Worm (Caenorhabditis elegans) whole organism, late embryonic: Measurements from ENCODE around the gene F21D9.1.

Experiments
- ama-1 ChIP-seq: fragments of 150-350 bp; optimal IDR thresholded peaks from 2 replicates; lab custom pipeline; 2014
- dmd-4 ChIP-seq: sonication (generic microtip); optimal IDR thresholded peaks from 2 replicates; lab custom pipeline; 2016; ENCODE audit warnings: borderline replicate concordance, missing genetic modification characterization, missing compliant biosample characterization
- fkh-10 ChIP-seq: fragments of 150-350 bp; optimal IDR thresholded peaks from 2 replicates; lab custom pipeline; 2014; ENCODE audit warnings: missing biosample characterization, missing genetic modification reagents, missing genetic modification characterization
- pqm-1 ChIP-seq: sonication (generic microtip); optimal IDR thresholded peaks from 2 replicates; lab custom pipeline; 2016; ENCODE audit warnings: missing genetic modification characterization, missing compliant biosample characterization
- pros-1 ChIP-seq: fragments of 150-350 bp; optimal IDR thresholded peaks from 2 replicates; lab custom pipeline; 2014; ENCODE audit warnings: missing biosample characterization, missing genetic modification reagents, missing genetic modification characterization
- sox-2 ChIP-seq: fragments of 200-800 bp; sonication (Bioruptor generic); IDR thresholded peaks from 2 replicates; pipeline ENCODE4 v1.3.6; 2022; ENCODE audit warnings: missing genetic modification reagents, missing genetic modification characterization, missing compliant biosample characterization

DNA sequence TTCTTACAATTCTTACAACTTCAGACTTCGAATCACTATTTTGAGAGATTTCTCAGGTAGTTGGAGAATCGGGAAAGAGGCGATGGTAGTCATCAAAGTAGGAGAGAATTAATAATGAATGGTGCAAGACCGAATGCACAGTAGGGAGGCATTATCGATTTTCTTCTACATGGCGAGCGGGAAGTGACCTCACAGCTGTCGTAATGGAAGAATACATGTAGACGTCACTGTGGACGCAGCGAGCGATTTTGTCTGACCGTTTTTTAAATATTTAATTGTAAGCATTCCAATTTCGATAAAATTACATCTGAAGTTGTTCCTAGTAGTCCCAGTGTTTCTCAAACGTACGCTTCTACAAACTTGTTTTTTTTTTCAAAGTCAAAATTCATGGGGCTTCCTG, 45.3 kb downstream of the F21D9.1 start, which contains the start of gene F55C9.11:
- TF ChIP-seq sox-2 (GFP tag; lab: Robert Waterston, UW) = no peak
- TF ChIP-seq pqm-1 (tag; lab: Kevin White, UChicago) = no peak
- no peak for TF ChIP-seq ama-1 (lab: Kevin White, UChicago)
- no peak for TF ChIP-seq fkh-10 (GFP tag; lab: Kevin White, UChicago)
- TF ChIP-seq pros-1 (tag; lab: Kevin White, UChicago) = no peak
- TF ChIP-seq dmd-4 = no peak
